Worm (Caenorhabditis elegans): Measurements from ENCODE around the gene srj-53.
"Not testable (repeated sequence)": the region's sequence is repeated elsewhere in the genome, so short reads cannot be mapped to it uniquely, and the experiment has no call there.

DNA sequence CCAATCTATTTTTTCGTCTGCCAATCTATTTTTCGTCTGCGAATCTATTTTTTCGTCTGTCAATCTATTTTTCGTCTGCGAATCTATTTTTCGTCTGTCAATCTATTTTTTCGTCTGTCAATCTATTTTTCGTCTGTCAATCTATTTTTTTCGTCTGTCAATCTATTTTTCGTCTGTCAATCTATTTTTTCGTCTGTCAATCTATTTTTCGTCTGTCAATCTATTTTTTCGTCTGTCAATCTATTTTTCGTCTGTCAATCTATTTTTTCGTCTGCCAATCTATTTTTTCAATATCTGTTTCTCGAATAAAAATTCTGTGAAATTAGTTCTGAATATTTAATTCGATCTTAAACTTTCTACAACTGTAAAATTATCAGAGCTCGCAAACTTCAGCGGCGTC, 36.4 kb downstream of the srj-53 start:
- not testable (repeated sequence) for TF ChIP-seq T22C8.4 (GFP tag; IDR thresholded peaks at IDR 0.05); ztf-23 (GFP tag; IDR thresholded peaks at IDR 0.05); cog-1 (tag; optimal IDR thresholded peaks at IDR 0.05)
